ENCODE assay signal across 2 fruit fly cellular contexts in genomic region chr3L:21371230-21371629, dm6.
TF ChIP-seq lines count a peak whose summit lies in the region.

No protein-coding gene starts in this region.

- TF ChIP-seq CTCF in whole organism, embryonic (GFP tag; optimal IDR thresholded peaks at IDR 0.05; lab: Kevin White, UChicago) = no peak

TF ChIP-seq in whole organism, embryonic, 481 proteins besides CTCF, POLR2A, EP300 and RAD21:
- TF ChIP-seq tup (GFP tag; optimal IDR thresholded peaks at IDR 0.05; lab: Kevin White, UChicago) (no peak), NfI (GFP tag; optimal IDR thresholded peaks at IDR 0.05; lab: Kevin White, UChicago) (no peak), CG6791 (GFP tag; IDR thresholded peaks at IDR 0.05; lab: Robert Waterston, UW; ENCODE audit: partially characterized antibody) (peak; percentile 50; the same call in 1 of the 3 replicates), CG7556 (GFP tag; optimal IDR thresholded peaks at IDR 0.05; lab: Kevin White, UChicago) (no peak), CG33557 (GFP tag; optimal IDR thresholded peaks at IDR 0.05; lab: Kevin White, UChicago) (no peak), CG14860 (GFP tag; IDR thresholded peaks at IDR 0.05; lab: Robert Waterston, UW; ENCODE audit: partially characterized antibody) (0 out of 3 replicates have a peak, but pooled peaks have one; percentile 39), p53 (GFP tag; optimal IDR thresholded peaks at IDR 0.05; lab: Kevin White, UChicago) (no peak), tll (GFP tag; optimal IDR thresholded peaks at IDR 0.05; lab: Kevin White, UChicago) (no peak), gfzf (GFP tag; optimal IDR thresholded peaks at IDR 0.05; lab: Kevin White, UChicago) (no peak), CG7963 (GFP tag; IDR thresholded peaks at IDR 0.05; lab: Robert Waterston, UW; ENCODE audit: partially characterized antibody) (peak; percentile 50; the same call in 1 of the 3 replicates), CG14667 (GFP tag; IDR thresholded peaks at IDR 0.05; lab: Robert Waterston, UW) (no peak), wek (GFP tag; optimal IDR thresholded peaks at IDR 0.05; lab: Kevin White, UChicago) (no peak), CG17361 (GFP tag; IDR thresholded peaks at IDR 0.05; lab: Robert Waterston, UW) (no peak), HLH4C (GFP tag; IDR thresholded peaks at IDR 0.05; lab: Robert Waterston, UW; ENCODE audit: partially characterized antibody) (peak; percentile 64; the same call in 2 of the 3 replicates), az2 (GFP tag; optimal IDR thresholded peaks at IDR 0.05; lab: Kevin White, UChicago) (no peak), CG4730 (GFP tag; IDR thresholded peaks at IDR 0.05; lab: Robert Waterston, UW) (no peak), CG9817 (tag; optimal IDR thresholded peaks at IDR 0.05; lab: Kevin White, UChicago) (no peak), ham (GFP tag; IDR thresholded peaks at IDR 0.05; lab: Robert Waterston, UW) (no peak), Meics (GFP tag; optimal IDR thresholded peaks at IDR 0.05; lab: Kevin White, UChicago) (no peak), tna (GFP tag; IDR thresholded peaks at IDR 0.05; lab: Robert Waterston, UW; ENCODE audit: partially characterized antibody) (peak; percentile 51; the same call in 1 of the 2 replicates), insv (GFP tag; optimal IDR thresholded peaks at IDR 0.05; lab: Kevin White, UChicago) (no peak), da (GFP tag; optimal IDR thresholded peaks at IDR 0.05; lab: Kevin White, UChicago) (no peak), Dad (GFP tag; optimal IDR thresholded peaks at IDR 0.05; lab: Kevin White, UChicago) (no peak), gem (tag; optimal IDR thresholded peaks at IDR 0.05; lab: Kevin White, UChicago) (no peak), CG31388 (GFP tag; optimal IDR thresholded peaks at IDR 0.05; lab: Kevin White, UChicago) (no peak), vnd (GFP tag; IDR thresholded peaks at IDR 0.05; lab: Robert Waterston, UW; ENCODE audit: partially characterized antibody) (0 out of 3 replicates have a peak, but pooled peaks have one; percentile 16), Stat92E (GFP tag; optimal IDR thresholded peaks at IDR 0.05; lab: Kevin White, UChicago) (no peak), Dp (GFP tag; optimal IDR thresholded peaks at IDR 0.05; lab: Kevin White, UChicago) (no peak)

TF ChIP-seq in whole organism, prepupa, 60 proteins besides CTCF, POLR2A, EP300 and RAD21:
- TF ChIP-seq eg (GFP tag; IDR thresholded peaks at IDR 0.05; lab: Robert Waterston, UW) = no peak
- peak; percentile 2 for TF ChIP-seq svp (GFP tag; lab: Kevin White, UChicago)
TF ChIP-seq in whole organism, prepupa: peak in this region for 1.
